Fruit fly (Drosophila melanogaster) whole organism, embryonic: ENCODE measurements around the gene kis.
A peak's percentile ranks its signal among the peaks of the same experiment; 100 is the strongest.

Experiments used
- Adf1 ChIP-seq: fragments of 200-800 bp; sonication (Bioruptor generic); IDR thresholded peaks from 2 replicates; pipeline ENCODE4 v1.3.6; 2022; ENCODE audit warnings: missing biosample characterization, missing genetic modification characterization
- Atf6 ChIP-seq: fragments of 200-800 bp; sonication (Bioruptor generic); IDR thresholded peaks from 2 replicates; pipeline ENCODE4 v1.3.6; 2022; ENCODE audit warnings: missing biosample characterization, missing genetic modification characterization
- BEAF-32 ChIP-seq: fragments of 200-800 bp; sonication (Bioruptor generic); optimal IDR thresholded peaks from 3 replicates; lab custom pipeline; 2017; ENCODE audit warnings: missing biosample characterization, missing genetic modification characterization, mild to moderate bottlenecking, moderate library complexity, missing genetic modification reagents
- Blimp-1 ChIP-seq: fragments of 200-800 bp; sonication (Bioruptor generic); optimal IDR thresholded peaks from 3 replicates; lab custom pipeline; 2018; ENCODE audit warnings: missing biosample characterization, missing genetic modification characterization, mild to moderate bottlenecking, moderate library complexity, missing genetic modification reagents
- CG12219 ChIP-seq: fragments of 200-800 bp; sonication (Bioruptor generic); optimal IDR thresholded peaks from 3 replicates; lab custom pipeline; 2018; ENCODE audit warnings: missing biosample characterization, mild to moderate bottlenecking, missing genetic modification characterization
- CG12299 ChIP-seq: fragments of 200-800 bp; sonication (Bioruptor generic); optimal IDR thresholded peaks from 2 replicates; lab custom pipeline; 2018; ENCODE audit warnings: missing biosample characterization, mild to moderate bottlenecking, missing genetic modification characterization
- CG15696 ChIP-seq: fragments of 200-800 bp; sonication (Bioruptor generic); optimal IDR thresholded peaks from 2 replicates; lab custom pipeline; 2019; ENCODE audit warnings: missing biosample characterization, mild to moderate bottlenecking, missing genetic modification characterization, moderate library complexity
- CG17359 ChIP-seq: fragments of 200-800 bp; sonication (Bioruptor generic); optimal IDR thresholded peaks from 3 replicates; lab custom pipeline; 2018; ENCODE audit warnings: missing biosample characterization, mild to moderate bottlenecking, missing genetic modification characterization, moderate library complexity
- CG17912 ChIP-seq: fragments of 200-800 bp; sonication (Bioruptor generic); optimal IDR thresholded peaks from 2 replicates; lab custom pipeline; 2018; ENCODE audit warnings: missing biosample characterization, mild to moderate bottlenecking, missing genetic modification characterization
- CG2116 ChIP-seq: fragments of 200-800 bp; sonication (Bioruptor generic); optimal IDR thresholded peaks from 3 replicates; lab custom pipeline; 2018; ENCODE audit warnings: missing biosample characterization, mild to moderate bottlenecking, missing genetic modification characterization
- CG31365 ChIP-seq: fragments of 200-800 bp; sonication (Bioruptor generic); optimal IDR thresholded peaks from 2 replicates; lab custom pipeline; 2018; ENCODE audit warnings: missing biosample characterization, mild to moderate bottlenecking, missing genetic modification characterization
- CG3838 ChIP-seq: fragments of 200-800 bp; sonication (Bioruptor generic); optimal IDR thresholded peaks from 3 replicates; lab custom pipeline; 2016; ENCODE audit warnings: missing biosample characterization, missing genetic modification characterization
- CG4617 ChIP-seq: fragments of 200-800 bp; sonication (Bioruptor generic); optimal IDR thresholded peaks from 3 replicates; lab custom pipeline; 2016; ENCODE audit warnings: missing biosample characterization, missing genetic modification characterization, borderline replicate concordance
- CG8290 ChIP-seq, 3 experiments: fragments of 200-800 bp; sonication (Bioruptor generic); optimal IDR thresholded peaks; 2 replicates each; lab custom pipeline; 2016 to 2019; ENCODE audit warnings: missing biosample characterization in 3 of 3, missing genetic modification characterization in 3 of 3, mild to moderate bottlenecking in 2 of 3, moderate library complexity in 1 of 3
- CG9817 ChIP-seq: fragments of 200-800 bp; sonication (Bioruptor generic); optimal IDR thresholded peaks from 2 replicates; lab custom pipeline; 2018; ENCODE audit warnings: missing biosample characterization, mild to moderate bottlenecking, missing genetic modification characterization, moderate library complexity
- CHES-1-like ChIP-seq: fragments of 200-800 bp; sonication (Bioruptor generic); optimal IDR thresholded peaks from 2 replicates; lab custom pipeline; 2016; ENCODE audit warnings: missing biosample characterization, missing genetic modification characterization
- Camta ChIP-seq: fragments of 200-800 bp; sonication (Bioruptor generic); optimal IDR thresholded peaks from 2 replicates; lab custom pipeline; 2016; ENCODE audit warnings: missing biosample characterization, missing genetic modification characterization
- CrebB ChIP-seq: fragments of 200-800 bp; sonication (Bioruptor generic); optimal IDR thresholded peaks from 3 replicates; lab custom pipeline; 2018; ENCODE audit warnings: missing biosample characterization, mild to moderate bottlenecking, missing genetic modification characterization
- Dad ChIP-seq: fragments of 200-800 bp; sonication (Bioruptor generic); optimal IDR thresholded peaks from 3 replicates; lab custom pipeline; 2016; ENCODE audit warnings: missing biosample characterization, missing genetic modification characterization
- Dref ChIP-seq: fragments of 200-800 bp; sonication (Bioruptor generic); IDR thresholded peaks from 2 replicates; pipeline ENCODE4 v1.3.6; 2022; ENCODE audit warnings: missing biosample characterization, missing genetic modification characterization
- Ets65A ChIP-seq: fragments of 200-800 bp; sonication (Bioruptor generic); peaks from one replicate; lab custom pipeline; 2016; ENCODE audit warnings: missing biosample characterization, missing genetic modification characterization
- Fer2 ChIP-seq: fragments of 200-800 bp; sonication (Bioruptor generic); optimal IDR thresholded peaks from 2 replicates; lab custom pipeline; 2018; ENCODE audit warnings: missing biosample characterization, mild to moderate bottlenecking, missing genetic modification characterization, moderate library complexity
- Fer3 ChIP-seq: fragments of 200-800 bp; sonication (Bioruptor generic); optimal IDR thresholded peaks from 2 replicates; lab custom pipeline; 2018; ENCODE audit warnings: missing biosample characterization, mild to moderate bottlenecking, missing genetic modification characterization, moderate library complexity
- GATAe ChIP-seq: fragments of 200-800 bp; sonication (Bioruptor generic); conservative IDR thresholded peaks from 2 replicates; pipeline ENCODE4 v1.3.6; 2022; ENCODE audit warnings: missing biosample characterization, missing genetic modification characterization
- H2.0 ChIP-seq: fragments of 200-800 bp; sonication (Bioruptor generic); IDR thresholded peaks from 2 replicates; pipeline ENCODE4 v1.3.6; 2022; ENCODE audit warnings: missing biosample characterization, missing genetic modification characterization
- MBD-R2 ChIP-seq: fragments of 200-800 bp; sonication (Bioruptor generic); IDR thresholded peaks from 2 replicates; pipeline ENCODE4 v1.3.6; 2022; ENCODE audit warnings: missing biosample characterization, missing genetic modification characterization
- Nf-YC ChIP-seq: fragments of 200-800 bp; optimal IDR thresholded peaks from 3 replicates; lab custom pipeline; 2019; ENCODE audit warnings: missing biosample characterization, mild to moderate bottlenecking, missing genetic modification characterization, moderate library complexity
- Oaz ChIP-seq: fragments of 200-800 bp; sonication (Bioruptor generic); IDR thresholded peaks from 2 replicates; pipeline ENCODE4 v1.3.6; 2022; ENCODE audit warnings: missing biosample characterization, missing genetic modification characterization
- PHDP ChIP-seq: fragments of 200-800 bp; sonication (Bioruptor generic); optimal IDR thresholded peaks from 3 replicates; lab custom pipeline; 2018; ENCODE audit warnings: missing biosample characterization, mild to moderate bottlenecking, missing genetic modification characterization, moderate library complexity
- Trl ChIP-seq, 3 experiments: fragments of >200 bp in 2 of 3; fragments of 200-800 bp in 1 of 3; sonication (Bioruptor generic) in 1 of 3; optimal IDR thresholded peaks; 2 replicates in 1 of 3; 3 replicates in 2 of 3; lab custom pipeline; 2016 to 2017; ENCODE audit warnings: missing biosample characterization in 1 of 3, missing genetic modification characterization in 1 of 3
- Xbp1 ChIP-seq: fragments of 200-800 bp; sonication (Bioruptor generic); optimal IDR thresholded peaks from 3 replicates; lab custom pipeline; 2016; ENCODE audit warnings: missing biosample characterization, mild to moderate bottlenecking, missing genetic modification characterization
- cg ChIP-seq: fragments of 200-800 bp; sonication (Bioruptor generic); optimal IDR thresholded peaks from 3 replicates; lab custom pipeline; 2019; ENCODE audit warnings: missing biosample characterization, mild to moderate bottlenecking, missing genetic modification characterization, moderate library complexity
- chif ChIP-seq, 2 experiments: fragments of 200-800 bp; sonication (Bioruptor generic); optimal IDR thresholded peaks; 3 replicates each; lab custom pipeline; 2016; ENCODE audit warnings: missing biosample characterization in 2 of 2, missing genetic modification characterization in 2 of 2
- chinmo ChIP-seq: fragments of 200-800 bp; sonication (Bioruptor generic); IDR thresholded peaks from 4 replicates; pipeline ENCODE4 v1.3.6; 2022; ENCODE audit warnings: missing biosample characterization, missing genetic modification characterization; ENCODE audit not compliant: partially characterized antibody
- dati ChIP-seq: fragments of 200-800 bp; sonication (Bioruptor generic); IDR thresholded peaks from 2 replicates; pipeline ENCODE4 v1.3.6; 2022; ENCODE audit warnings: missing biosample characterization, missing genetic modification characterization
- emc ChIP-seq: fragments of 200-800 bp; sonication (Bioruptor generic); optimal IDR thresholded peaks from 2 replicates; lab custom pipeline; 2016; ENCODE audit warnings: missing biosample characterization, missing genetic modification characterization
- fu2 ChIP-seq: fragments of 200-800 bp; sonication (Bioruptor generic); optimal IDR thresholded peaks from 2 replicates; lab custom pipeline; 2016; ENCODE audit warnings: missing biosample characterization, missing genetic modification characterization
- gcm2 ChIP-seq: fragments of 200-800 bp; sonication (Bioruptor generic); optimal IDR thresholded peaks from 2 replicates; lab custom pipeline; 2016; ENCODE audit warnings: missing biosample characterization, missing genetic modification characterization
- ind ChIP-seq: fragments of 200-800 bp; sonication (Bioruptor generic); optimal IDR thresholded peaks from 3 replicates; lab custom pipeline; 2016; ENCODE audit warnings: missing biosample characterization, missing genetic modification characterization
- mld ChIP-seq: fragments of 200-800 bp; sonication (Bioruptor generic); IDR thresholded peaks from 3 replicates; pipeline ENCODE4 v1.3.6; 2022; ENCODE audit warnings: missing biosample characterization, missing genetic modification characterization; ENCODE audit not compliant: partially characterized antibody
- odd ChIP-seq: fragments of 200-800 bp; sonication (Bioruptor generic); optimal IDR thresholded peaks from 2 replicates; lab custom pipeline; 2017; ENCODE audit warnings: missing biosample characterization, mild to moderate bottlenecking, missing genetic modification characterization
- sens-2 ChIP-seq: fragments of 200-800 bp; sonication (Bioruptor generic); IDR thresholded peaks from 2 replicates; pipeline ENCODE4 v1.3.6; 2022; ENCODE audit warnings: missing biosample characterization, missing genetic modification characterization
- slbo ChIP-seq: fragments of 200-800 bp; sonication (Bioruptor generic); IDR thresholded peaks from 2 replicates; pipeline ENCODE4 v1.3.6; 2022; ENCODE audit warnings: missing biosample characterization, missing genetic modification characterization
- slou ChIP-seq: fragments of 200-800 bp; sonication (Bioruptor generic); optimal IDR thresholded peaks from 3 replicates; lab custom pipeline; 2016; ENCODE audit warnings: missing biosample characterization, missing genetic modification characterization
- sr ChIP-seq: fragments of 200-800 bp; sonication (Bioruptor generic); IDR thresholded peaks from 3 replicates; pipeline ENCODE4 v1.3.6; 2022; ENCODE audit warnings: missing biosample characterization, missing genetic modification characterization
- stwl ChIP-seq: fragments of 200-800 bp; sonication (Bioruptor generic); optimal IDR thresholded peaks from 3 replicates; lab custom pipeline; 2018; ENCODE audit warnings: missing biosample characterization, mild to moderate bottlenecking, missing genetic modification characterization, moderate library complexity
- zf30C ChIP-seq: fragments of 200-800 bp; sonication (Bioruptor generic); optimal IDR thresholded peaks from 3 replicates; lab custom pipeline; 2018; ENCODE audit warnings: missing biosample characterization, mild to moderate bottlenecking, missing genetic modification characterization
- zfh2 ChIP-seq: fragments of 200-800 bp; sonication (Bioruptor generic); optimal IDR thresholded peaks from 2 replicates; lab custom pipeline; 2016; ENCODE audit warnings: missing biosample characterization, missing genetic modification characterization

Gene kis

dm6 chr2L:166115-167069, 84.2 kb downstream of the kis start (continued):
- TF ChIP-seq Trl (optimal IDR thresholded peaks at IDR 0.05; lab: Kevin White, UChicago) (peak; percentile 32 to 84), Trl (GFP tag; optimal IDR thresholded peaks at IDR 0.05; lab: Kevin White, UChicago) (peak; percentile 54), CG15696 (tag; lab: Kevin White, UChicago) (peak; percentile 69), MBD-R2 (GFP tag; lab: Robert Waterston, UW) (no peak), cg (GFP tag; lab: Kevin White, UChicago) (peak; percentile 92), Dad (GFP tag; lab: Kevin White, UChicago) (peak; percentile 2), slou (GFP tag; lab: Kevin White, UChicago) (peak; percentile 23), CG3838 (GFP tag; lab: Kevin White, UChicago) (peak; percentile 62), zfh2 (GFP tag; lab: Kevin White, UChicago) (peak; percentile 45), Blimp-1 (peak; percentile 60), slbo (no peak), stwl (tag; lab: Kevin White, UChicago) (no peak), CG17912 (GFP tag; lab: Kevin White, UChicago) (peak; percentile 85), CG4617 (no peak), sens-2 (GFP tag; lab: Robert Waterston, UW) (no peak), emc (no peak), Fer2 (tag; lab: Kevin White, UChicago) (peak; percentile 64), ind (no peak), BEAF-32 (GFP tag; lab: Kevin White, UChicago) (no peak), CG9817 (tag; lab: Kevin White, UChicago) (no peak), CG2116 (peak; percentile 29), mld (GFP tag; lab: Robert Waterston, UW) (no peak), Fer3 (peak; percentile 72), chif (GFP tag; optimal IDR thresholded peaks at IDR 0.05; lab: Kevin White, UChicago) (peak in 1 of 2 experiments; percentile 50), fu2 (GFP tag; lab: Kevin White, UChicago) (no peak), sr (GFP tag; lab: Robert Waterston, UW) (no peak), CG12299 (tag; lab: Kevin White, UChicago) (peak; percentile 76), CHES-1-like (peak; percentile 87), Oaz (GFP tag; lab: Robert Waterston, UW) (no peak), gcm2 (peak; percentile 68), CG12219 (GFP tag; lab: Kevin White, UChicago) (peak; percentile 72), Xbp1 (GFP tag; lab: Kevin White, UChicago) (no peak), CrebB (peak; percentile 88), PHDP (tag; lab: Kevin White, UChicago) (peak; percentile 81), GATAe (GFP tag; lab: Robert Waterston, UW) (no peak), odd (GFP tag; lab: Kevin White, UChicago) (peak; percentile 86), Dref (GFP tag; lab: Robert Waterston, UW) (no peak), Atf6 (GFP tag; lab: Robert Waterston, UW) (no peak), zf30C (peak; percentile 48), Ets65A (GFP tag; lab: Kevin White, UChicago) (no peak), Adf1 (GFP tag; lab: Robert Waterston, UW) (no peak), dati (GFP tag; lab: Robert Waterston, UW) (no peak), CG8290 (GFP tag; optimal IDR thresholded peaks at IDR 0.05; lab: Kevin White, UChicago) (no peak), CG8290 (tag; optimal IDR thresholded peaks at IDR 0.05; lab: Kevin White, UChicago) (peak; percentile 28 to 68), chinmo (no peak), H2.0 (no peak), Camta (no peak), CG17359 (tag; lab: Kevin White, UChicago) (peak; percentile 96), CG31365 (peak; percentile 82), Nf-YC (peak; percentile 68)
